Fruit fly (Drosophila melanogaster) whole organism, embryonic: ENCODE measurements around the gene Kyat.

Experiments
- Asciz ChIP-seq: fragments of 200-800 bp; sonication (Bioruptor generic); optimal IDR thresholded peaks from 2 replicates; lab custom pipeline; 2017; ENCODE audit warnings: missing biosample characterization, mild to moderate bottlenecking, missing genetic modification characterization, missing genetic modification reagents
- Atf6 ChIP-seq: fragments of 200-800 bp; sonication (Bioruptor generic); IDR thresholded peaks from 2 replicates; pipeline ENCODE4 v1.3.6; 2022; ENCODE audit warnings: missing biosample characterization, missing genetic modification characterization
- Awh ChIP-seq: fragments of 200-800 bp; sonication (Bioruptor generic); IDR thresholded peaks from 2 replicates; pipeline ENCODE4, ENCODE4 v1.3.6; 2022; ENCODE audit warnings: missing biosample characterization, missing genetic modification characterization
- B-H1 ChIP-seq: fragments of 200-800 bp; sonication (Bioruptor generic); IDR thresholded peaks from 3 replicates; pipeline ENCODE4 v1.3.6; 2022; ENCODE audit warnings: missing biosample characterization, missing genetic modification characterization
- Bteb2 ChIP-seq: fragments of 200-800 bp; sonication (Bioruptor generic); optimal IDR thresholded peaks from 2 replicates; lab custom pipeline; 2016; ENCODE audit warnings: missing biosample characterization, missing genetic modification characterization
- CG10462 ChIP-seq: fragments of 200-800 bp; sonication (Bioruptor generic); optimal IDR thresholded peaks from 2 replicates; lab custom pipeline; 2016; ENCODE audit warnings: missing biosample characterization, missing genetic modification characterization
- CG13287 ChIP-seq: fragments of 200-800 bp; sonication (Bioruptor generic); IDR thresholded peaks from 2 replicates; pipeline ENCODE4 v1.3.6; 2022; ENCODE audit warnings: missing biosample characterization, missing genetic modification characterization; ENCODE audit not compliant: partially characterized antibody
- CG13775 ChIP-seq: fragments of 200-800 bp; sonication (Bioruptor generic); optimal IDR thresholded peaks from 3 replicates; lab custom pipeline; 2017; ENCODE audit warnings: missing biosample characterization, mild to moderate bottlenecking, missing genetic modification characterization
- CG14965 ChIP-seq: fragments of 200-800 bp; sonication (Bioruptor generic); optimal IDR thresholded peaks from 2 replicates; lab custom pipeline; 2016; ENCODE audit warnings: missing biosample characterization, missing genetic modification characterization, borderline replicate concordance
- CG16815 ChIP-seq: fragments of 200-800 bp; sonication (Bioruptor generic); optimal IDR thresholded peaks from 3 replicates; lab custom pipeline; 2017; ENCODE audit warnings: missing biosample characterization, mild to moderate bottlenecking, missing genetic modification characterization
- CG2889 ChIP-seq: fragments of 200-800 bp; sonication (Bioruptor generic); IDR thresholded peaks from 3 replicates; pipeline ENCODE4 v1.3.6; 2022; ENCODE audit warnings: missing biosample characterization, missing genetic modification characterization
- CG3163 ChIP-seq: fragments of 200-800 bp; sonication (Bioruptor generic); optimal IDR thresholded peaks from 3 replicates; lab custom pipeline; 2016; ENCODE audit warnings: missing biosample characterization, missing genetic modification characterization
- CG32767 ChIP-seq: fragments of 200-800 bp; sonication (Bioruptor generic); IDR thresholded peaks from 2 replicates; pipeline ENCODE4 v1.3.6; 2022; ENCODE audit warnings: missing biosample characterization, missing genetic modification characterization
- CG3726 ChIP-seq: fragments of 200-800 bp; sonication (Bioruptor generic); IDR thresholded peaks from 3 replicates; pipeline ENCODE4, ENCODE4 v1.3.6; 2022; ENCODE audit warnings: missing biosample characterization, missing genetic modification characterization
- CG6689 ChIP-seq: fragments of 200-800 bp; sonication (Bioruptor generic); IDR thresholded peaks from 2 replicates; pipeline ENCODE4 v1.3.6; 2022; ENCODE audit warnings: missing biosample characterization, missing genetic modification characterization
- CG8765 ChIP-seq: fragments of 200-800 bp; sonication (Bioruptor generic); IDR thresholded peaks from 2 replicates; pipeline ENCODE4 v1.3.6; 2022; ENCODE audit warnings: missing biosample characterization, missing genetic modification characterization
- CG8944 ChIP-seq: fragments of 200-800 bp; sonication (Bioruptor generic); optimal IDR thresholded peaks from 3 replicates; lab custom pipeline; 2016; ENCODE audit warnings: missing biosample characterization, missing genetic modification characterization
- CG9609 ChIP-seq: fragments of 200-800 bp; sonication (Bioruptor generic); optimal IDR thresholded peaks from 3 replicates; lab custom pipeline; 2016; ENCODE audit warnings: missing biosample characterization, missing genetic modification characterization
- CG9727 ChIP-seq: fragments of 200-800 bp; sonication (Bioruptor generic); optimal IDR thresholded peaks from 3 replicates; lab custom pipeline; 2017; ENCODE audit warnings: missing biosample characterization, mild to moderate bottlenecking, missing genetic modification characterization
- CkIIα-i1 ChIP-seq: fragments of 200-800 bp; sonication (Bioruptor generic); IDR thresholded peaks from 2 replicates; pipeline ENCODE4 v1.3.6; 2022; ENCODE audit warnings: missing biosample characterization, missing genetic modification characterization
- D19A ChIP-seq: fragments of 200-800 bp; optimal IDR thresholded peaks from 3 replicates; lab custom pipeline; 2019; ENCODE audit warnings: missing biosample characterization, mild to moderate bottlenecking, missing genetic modification characterization, moderate library complexity
- Dfd ChIP-seq, 2 experiments: fragments of >200 bp; optimal IDR thresholded peaks; 2 replicates each; lab custom pipeline; 2017; ENCODE audit warnings: missing biosample characterization in 2 of 2, missing genetic modification characterization in 2 of 2
- Lhr ChIP-seq: fragments of 200-800 bp; sonication (Bioruptor generic); optimal IDR thresholded peaks from 3 replicates; lab custom pipeline; 2017; ENCODE audit warnings: mild to moderate bottlenecking, missing biosample characterization, missing genetic modification reagents, missing genetic modification characterization
- Lpt ChIP-seq: fragments of >200 bp; optimal IDR thresholded peaks from 2 replicates; lab custom pipeline; 2018; ENCODE audit warnings: missing biosample characterization, missing genetic modification characterization
- Oli ChIP-seq: fragments of 200-800 bp; sonication (Bioruptor generic); optimal IDR thresholded peaks from 2 replicates; lab custom pipeline; 2018; ENCODE audit warnings: missing biosample characterization, mild to moderate bottlenecking, missing genetic modification characterization, moderate library complexity
- PHDP ChIP-seq: fragments of 200-800 bp; sonication (Bioruptor generic); optimal IDR thresholded peaks from 3 replicates; lab custom pipeline; 2018; ENCODE audit warnings: missing biosample characterization, mild to moderate bottlenecking, missing genetic modification characterization, moderate library complexity
- Tbp ChIP-seq: fragments of >200 bp; optimal IDR thresholded peaks from 2 replicates; lab custom pipeline; 2018; ENCODE audit warnings: missing biosample characterization, missing genetic modification characterization
- Vsx1 ChIP-seq: fragments of 200-800 bp; sonication (Bioruptor generic); optimal IDR thresholded peaks from 2 replicates; lab custom pipeline; 2017; ENCODE audit warnings: missing biosample characterization, mild to moderate bottlenecking, missing genetic modification characterization, missing genetic modification reagents
- Xrp1 ChIP-seq: fragments of 200-800 bp; sonication (Bioruptor generic); IDR thresholded peaks from 2 replicates; pipeline ENCODE4 v1.3.6; 2022; ENCODE audit warnings: missing biosample characterization, missing genetic modification characterization
- al ChIP-seq: fragments of 200-800 bp; sonication (Bioruptor generic); IDR thresholded peaks from 2 replicates; pipeline ENCODE4 v1.3.6; 2022; ENCODE audit warnings: missing biosample characterization, missing genetic modification characterization
- chinmo ChIP-seq: fragments of 200-800 bp; sonication (Bioruptor generic); IDR thresholded peaks from 4 replicates; pipeline ENCODE4 v1.3.6; 2022; ENCODE audit warnings: missing biosample characterization, missing genetic modification characterization; ENCODE audit not compliant: partially characterized antibody
- corto ChIP-seq: fragments of 200-800 bp; sonication (Bioruptor generic); optimal IDR thresholded peaks from 2 replicates; lab custom pipeline; 2016; ENCODE audit warnings: missing biosample characterization, mild to moderate bottlenecking, missing genetic modification characterization, moderate library complexity
- dmrt11E ChIP-seq: fragments of 200-800 bp; sonication (Bioruptor generic); optimal IDR thresholded peaks from 3 replicates; lab custom pipeline; 2018; ENCODE audit warnings: missing biosample characterization, mild to moderate bottlenecking, missing genetic modification characterization, moderate library complexity
- fd3F ChIP-seq: fragments of 200-800 bp; sonication (Bioruptor generic); optimal IDR thresholded peaks from 2 replicates; lab custom pipeline; 2018; ENCODE audit warnings: missing biosample characterization, mild to moderate bottlenecking, missing genetic modification characterization, moderate library complexity
- fd96Cb ChIP-seq: fragments of 200-800 bp; sonication (Bioruptor generic); optimal IDR thresholded peaks from 2 replicates; lab custom pipeline; 2018; ENCODE audit warnings: missing biosample characterization, mild to moderate bottlenecking, missing genetic modification characterization, moderate library complexity
- grn ChIP-seq: fragments of 200-800 bp; sonication (Bioruptor generic); optimal IDR thresholded peaks from 3 replicates; lab custom pipeline; 2017; ENCODE audit warnings: missing biosample characterization, missing genetic modification characterization
- hbn ChIP-seq: fragments of 200-800 bp; sonication (Bioruptor generic); IDR thresholded peaks from 2 replicates; pipeline ENCODE4 v1.3.6; 2022; ENCODE audit warnings: missing biosample characterization, missing genetic modification characterization; ENCODE audit not compliant: partially characterized antibody
- insv ChIP-seq, 2 experiments: fragments of 200-800 bp; sonication (Bioruptor generic); optimal IDR thresholded peaks; 3 replicates each; lab custom pipeline; 2016 to 2018; ENCODE audit warnings: missing biosample characterization in 2 of 2, missing genetic modification characterization in 2 of 2
- lola ChIP-seq, 3 experiments: fragments of >200 bp in 2 of 3; fragments of 200-800 bp in 1 of 3; sonication (Bioruptor generic) in 1 of 3; optimal IDR thresholded peaks; 2 replicates each; lab custom pipeline; 2017 to 2019; ENCODE audit warnings: missing biosample characterization in 3 of 3, missing genetic modification characterization in 3 of 3, mild to moderate bottlenecking in 1 of 3, moderate library complexity in 1 of 3
- maf-S ChIP-seq: fragments of 200-800 bp; sonication (Bioruptor generic); optimal IDR thresholded peaks from 2 replicates; lab custom pipeline; 2016; ENCODE audit warnings: missing biosample characterization, missing genetic modification characterization
- nerfin-1 ChIP-seq: fragments of 200-800 bp; sonication (Bioruptor generic); optimal IDR thresholded peaks from 3 replicates; lab custom pipeline; 2019; ENCODE audit warnings: missing biosample characterization, mild to moderate bottlenecking, missing genetic modification characterization, moderate library complexity
- nmo ChIP-seq: fragments of 200-800 bp; sonication (Bioruptor generic); optimal IDR thresholded peaks from 2 replicates; lab custom pipeline; 2018; ENCODE audit warnings: missing biosample characterization, mild to moderate bottlenecking, missing genetic modification characterization, moderate library complexity
- pb ChIP-seq: fragments of 200-800 bp; sonication (Bioruptor generic); optimal IDR thresholded peaks from 3 replicates; lab custom pipeline; 2016; ENCODE audit warnings: missing biosample characterization, missing genetic modification characterization
- pita ChIP-seq: fragments of 200-800 bp; sonication (Bioruptor generic); optimal IDR thresholded peaks from 2 replicates; lab custom pipeline; 2017; ENCODE audit warnings: missing biosample characterization, mild to moderate bottlenecking, missing genetic modification characterization
- repo ChIP-seq: fragments of 200-800 bp; sonication (Bioruptor generic); optimal IDR thresholded peaks from 2 replicates; lab custom pipeline; 2016; ENCODE audit warnings: missing biosample characterization, missing genetic modification characterization
- rib ChIP-seq: fragments of 200-800 bp; sonication (Bioruptor generic); IDR thresholded peaks from 2 replicates; pipeline ENCODE4 v1.3.6; 2022; ENCODE audit warnings: missing biosample characterization, missing genetic modification characterization
- slbo ChIP-seq: fragments of 200-800 bp; sonication (Bioruptor generic); IDR thresholded peaks from 2 replicates; pipeline ENCODE4 v1.3.6; 2022; ENCODE audit warnings: missing biosample characterization, missing genetic modification characterization
- z ChIP-seq: fragments of 200-800 bp; sonication (Bioruptor generic); IDR thresholded peaks from 3 replicates; pipeline ENCODE4 v1.3.6; 2022; ENCODE audit warnings: missing biosample characterization, missing genetic modification characterization

Gene Kyat

dm6 chr3R:11849378-11850249 is 27.3 kb upstream of the Kyat start (continued):
- TF ChIP-seq CG3163 (GFP tag; lab: Kevin White, UChicago) (peak; percentile 59), lola (GFP tag; optimal IDR thresholded peaks at IDR 0.05; lab: Kevin White, UChicago) (peak in 1 of 3 experiments; percentile 88), D19A (peak; percentile 88), Atf6 (peak; percentile 42; the same call in 1 of the 2 replicates), fd3F (GFP tag; lab: Kevin White, UChicago) (no peak), CG8944 (GFP tag; lab: Kevin White, UChicago) (peak; percentile 91), CG16815 (GFP tag; lab: Kevin White, UChicago) (peak; percentile 67), rib (GFP tag; lab: Robert Waterston, UW) (no peak), Vsx1 (GFP tag; lab: Kevin White, UChicago) (peak; percentile 71), insv (GFP tag; optimal IDR thresholded peaks at IDR 0.05; lab: Kevin White, UChicago) (no peak), Lhr (GFP tag; lab: Kevin White, UChicago) (peak; percentile 86), Tbp (GFP tag; lab: Kevin White, UChicago) (no peak), Oli (tag; lab: Kevin White, UChicago) (peak; percentile 92), CG13287 (GFP tag; lab: Robert Waterston, UW) (no peak), Lpt (no peak), Xrp1 (GFP tag; lab: Robert Waterston, UW) (peak; percentile 95), repo (GFP tag; lab: Kevin White, UChicago) (peak; percentile 88), fd96Cb (tag; lab: Kevin White, UChicago) (peak; percentile 96), chinmo (no peak), PHDP (tag; lab: Kevin White, UChicago) (peak; percentile 89), al (GFP tag; lab: Robert Waterston, UW) (no peak), CG32767 (GFP tag; lab: Robert Waterston, UW) (peak; percentile 83), hbn (GFP tag; lab: Robert Waterston, UW) (no peak), CkIIα-i1 (GFP tag; lab: Robert Waterston, UW) (no peak), Asciz (peak; percentile 96), CG6689 (peak; percentile 92), pita (GFP tag; lab: Kevin White, UChicago) (no peak), CG9609 (GFP tag; lab: Kevin White, UChicago) (peak; percentile 84), CG2889 (GFP tag; lab: Robert Waterston, UW) (peak; percentile 31; the same call in 1 of the 3 replicates), CG9727 (GFP tag; lab: Kevin White, UChicago) (peak; percentile 73), z (peak; percentile 64; the same call in 2 of the 3 replicates), maf-S (peak; percentile 79), CG8765 (peak; percentile 35; the same call in 1 of the 2 replicates), nmo (GFP tag; lab: Kevin White, UChicago) (peak; percentile 95), Dfd (GFP tag; optimal IDR thresholded peaks at IDR 0.05; lab: Kevin White, UChicago) (no peak), CG13775 (GFP tag; lab: Kevin White, UChicago) (peak; percentile 67), nerfin-1 (peak; percentile 89), slbo (peak; percentile 54; the same call in 1 of the 2 replicates), dmrt11E (tag; lab: Kevin White, UChicago) (peak; percentile 85), corto (GFP tag; lab: Kevin White, UChicago) (no peak), CG10462 (peak; percentile 83), grn (GFP tag; lab: Kevin White, UChicago) (peak; percentile 31), pb (peak; percentile 82), CG3726 (GFP tag; lab: Robert Waterston, UW) (peak; percentile 80; the same call in 2 of the 3 replicates), Bteb2 (GFP tag; lab: Kevin White, UChicago) (peak; percentile 63), B-H1 (GFP tag; lab: Robert Waterston, UW) (peak; percentile 84), Awh (GFP tag; lab: Robert Waterston, UW) (peak; percentile 93), CG14965 (peak; percentile 69)
